Worm (Caenorhabditis elegans): ENCODE data around the gene nstp-10.

DNA sequence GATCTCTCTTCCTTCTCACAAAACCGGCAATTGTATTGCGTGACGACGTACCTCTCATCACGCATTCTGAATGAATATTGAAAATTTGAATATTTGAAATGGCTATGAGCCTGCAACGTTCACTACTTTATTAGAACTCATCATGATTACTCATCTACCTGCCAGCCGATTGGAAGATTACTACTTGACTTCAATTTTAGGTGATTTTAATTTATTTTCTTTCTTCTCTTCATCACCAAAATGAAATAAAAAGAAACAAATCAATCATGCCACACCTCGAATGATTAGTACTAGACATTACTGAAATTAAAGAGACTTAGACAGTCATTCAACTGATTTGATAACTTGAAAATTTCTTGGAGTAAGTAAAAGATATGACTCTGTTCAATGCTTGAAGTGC is 34.6 kb upstream of the nstp-10 start:
- TF ChIP-seq nhr-23 (tag; optimal IDR thresholded peaks at IDR 0.05): no peak
- no peak for TF ChIP-seq nhr-76 (tag; optimal IDR thresholded peaks at IDR 0.05)
- no peak for TF ChIP-seq ztf-4 (tag; optimal IDR thresholded peaks at IDR 0.05)
- TF ChIP-seq elt-1 (tag; optimal IDR thresholded peaks at IDR 0.05): no peak
- no peak for TF ChIP-seq lin-15B (tag; optimal IDR thresholded peaks at IDR 0.05)
- no peak for TF ChIP-seq elt-3 (tag; optimal IDR thresholded peaks at IDR 0.05)
- no peak for TF ChIP-seq tbx-2 (tag; optimal IDR thresholded peaks at IDR 0.05)
- TF ChIP-seq zag-1 (tag; optimal IDR thresholded peaks at IDR 0.05): no peak
- TF ChIP-seq elt-2 (tag; optimal IDR thresholded peaks at IDR 0.05): no peak
- TF ChIP-seq nhr-11 (tag; optimal IDR thresholded peaks at IDR 0.05): no peak
- no peak for TF ChIP-seq nfya-1 (tag; optimal IDR thresholded peaks at IDR 0.05; ENCODE audit: insufficient read depth)
- TF ChIP-seq unc-62 (GFP tag; optimal IDR thresholded peaks at IDR 0.05): no peak
- TF ChIP-seq daf-12 (tag; optimal IDR thresholded peaks at IDR 0.05): no peak
